Worm (Caenorhabditis elegans) whole organism, L2 larva: ENCODE measurements around the gene srsx-37.
"Not testable (repeated sequence)": the region's sequence is repeated elsewhere in the genome, so short reads cannot be mapped to it uniquely, and the experiment has no call there.

ENCODE experiments used
- C34F6.9 ChIP-seq: fragments of 150-350 bp; optimal IDR thresholded peaks from 2 replicates; lab custom pipeline; 2014; ENCODE audit warnings: missing biosample characterization, missing genetic modification characterization
- F13H6.1 ChIP-seq: sonication (generic microtip); optimal IDR thresholded peaks from 2 replicates; lab custom pipeline; 2016; ENCODE audit warnings: missing genetic modification characterization, missing compliant biosample characterization
- ZK546.5 ChIP-seq: sonication (generic microtip); optimal IDR thresholded peaks from 2 replicates; lab custom pipeline; 2017; ENCODE audit warnings: missing biosample characterization, missing genetic modification characterization
- alr-1 ChIP-seq: fragments of 150-350 bp; optimal IDR thresholded peaks from 2 replicates; lab custom pipeline; 2014; ENCODE audit warnings: missing biosample characterization, missing genetic modification characterization
- ama-1 ChIP-seq: fragments of 150-350 bp; optimal IDR thresholded peaks from 2 replicates; lab custom pipeline; 2018; ENCODE audit warnings: inconsistent platforms
- blmp-1 ChIP-seq: sonication (generic microtip); optimal IDR thresholded peaks from 2 replicates; lab custom pipeline; 2017; ENCODE audit warnings: missing genetic modification characterization, mild to moderate bottlenecking, missing compliant biosample characterization, antibody characterized with exemption, moderate library complexity; ENCODE audit not compliant: insufficient read depth
- ceh-82 ChIP-seq: fragments of 150-350 bp; optimal IDR thresholded peaks from 2 replicates; lab custom pipeline; 2014; ENCODE audit warnings: missing biosample characterization, missing genetic modification characterization
- crh-2 ChIP-seq: sonication (generic microtip); optimal IDR thresholded peaks from 2 replicates; lab custom pipeline; 2017; ENCODE audit warnings: missing biosample characterization, missing genetic modification characterization
- dmd-4 ChIP-seq: sonication (generic microtip); optimal IDR thresholded peaks from 2 replicates; lab custom pipeline; 2017; ENCODE audit warnings: missing biosample characterization, missing genetic modification characterization
- egl-27 ChIP-seq: sonication (generic microtip); optimal IDR thresholded peaks from 3 replicates; lab custom pipeline; 2017; ENCODE audit warnings: missing biosample characterization, missing genetic modification reagents, missing genetic modification characterization
- elt-3 ChIP-seq: sonication (generic microtip); optimal IDR thresholded peaks from 2 replicates; lab custom pipeline; 2017; ENCODE audit warnings: missing biosample characterization, missing genetic modification characterization
- fos-1 ChIP-seq: fragments of 150-350 bp; optimal IDR thresholded peaks from 2 replicates; lab custom pipeline; 2014; ENCODE audit warnings: missing biosample characterization, missing genetic modification characterization
- gmeb-1 ChIP-seq: fragments of 150-350 bp; optimal IDR thresholded peaks from 2 replicates; lab custom pipeline; 2014; ENCODE audit warnings: missing biosample characterization, missing genetic modification characterization
- lin-11 ChIP-seq: fragments of 150-350 bp; sonication (generic microtip); optimal IDR thresholded peaks from 2 replicates; lab custom pipeline; 2014; ENCODE audit warnings: missing biosample characterization, missing genetic modification characterization, inconsistent platforms, mixed read lengths
- lin-13 ChIP-seq: fragments of 150-350 bp; optimal IDR thresholded peaks from 2 replicates; lab custom pipeline; 2014; ENCODE audit warnings: missing biosample characterization, missing genetic modification reagents, missing genetic modification characterization
- lin-39 ChIP-seq: fragments of 150-350 bp; optimal IDR thresholded peaks from 2 replicates; lab custom pipeline; 2014; ENCODE audit warnings: missing biosample characterization, missing genetic modification reagents, missing genetic modification characterization
- lsy-2 ChIP-seq, 2 experiments: fragments of 150-350 bp in 1 of 2; sonication (generic microtip) in 1 of 2; optimal IDR thresholded peaks; 2 replicates each; lab custom pipeline; 2014 to 2017; ENCODE audit warnings: missing biosample characterization in 2 of 2, missing genetic modification characterization in 2 of 2
- mab-5 ChIP-seq: fragments of 150-350 bp; optimal IDR thresholded peaks from 2 replicates; lab custom pipeline; 2014; ENCODE audit warnings: missing biosample characterization, missing genetic modification characterization
- mbf-1 ChIP-seq: sonication (generic microtip); optimal IDR thresholded peaks from 2 replicates; lab custom pipeline; 2017; ENCODE audit warnings: missing biosample characterization, missing genetic modification characterization
- mdl-1 ChIP-seq, 2 experiments: fragments of 150-350 bp in 1 of 2; sonication (generic microtip) in 1 of 2; optimal IDR thresholded peaks; 2 replicates each; lab custom pipeline; 2017; ENCODE audit warnings: missing biosample characterization in 2 of 2, missing genetic modification characterization in 2 of 2
- nhr-10 ChIP-seq: sonication (generic microtip); optimal IDR thresholded peaks from 2 replicates; lab custom pipeline; 2017; ENCODE audit warnings: missing biosample characterization, missing genetic modification characterization
- nhr-12 ChIP-seq: fragments of 150-350 bp; optimal IDR thresholded peaks from 2 replicates; lab custom pipeline; 2014; ENCODE audit warnings: missing biosample characterization, missing genetic modification characterization
- nhr-23 ChIP-seq: fragments of 150-350 bp; optimal IDR thresholded peaks from 2 replicates; lab custom pipeline; 2014; ENCODE audit warnings: missing biosample characterization, missing genetic modification reagents, missing genetic modification characterization
- nhr-25 ChIP-seq: fragments of 150-350 bp; sonication (generic microtip); optimal IDR thresholded peaks from 3 replicates; lab custom pipeline; 2014; ENCODE audit warnings: missing biosample characterization, missing genetic modification characterization
- nhr-6 ChIP-seq: fragments of 150-350 bp; optimal IDR thresholded peaks from 2 replicates; lab custom pipeline; 2014; ENCODE audit warnings: missing biosample characterization, missing genetic modification characterization
- peb-1 ChIP-seq: fragments of 150-350 bp; optimal IDR thresholded peaks from 2 replicates; lab custom pipeline; 2014; ENCODE audit warnings: missing biosample characterization, missing genetic modification characterization
- sem-4 ChIP-seq: fragments of 150-350 bp; optimal IDR thresholded peaks from 2 replicates; lab custom pipeline; 2014; ENCODE audit warnings: missing biosample characterization, missing genetic modification reagents, missing genetic modification characterization
- skn-1 ChIP-seq: sonication (generic microtip); optimal IDR thresholded peaks from 2 replicates; lab custom pipeline; 2017; ENCODE audit warnings: missing biosample characterization, missing genetic modification characterization
- sma-3 ChIP-seq: sonication (generic microtip); optimal IDR thresholded peaks from 2 replicates; lab custom pipeline; 2016; ENCODE audit warnings: missing genetic modification reagents, missing genetic modification characterization, missing compliant biosample characterization
- sma-9 ChIP-seq, 2 experiments: fragments of 150-350 bp in 1 of 2; sonication (generic microtip) in 1 of 2; optimal IDR thresholded peaks; 2 replicates each; lab custom pipeline; 2014 to 2016; ENCODE audit warnings: missing genetic modification characterization in 2 of 2, mild to moderate bottlenecking in 1 of 2, missing biosample characterization in 1 of 2, missing compliant biosample characterization in 1 of 2, missing genetic modification reagents in 1 of 2, moderate library complexity in 1 of 2
- snpc-4 ChIP-seq: fragments of 150-350 bp; optimal IDR thresholded peaks from 2 replicates; lab custom pipeline; 2014; ENCODE audit warnings: missing biosample characterization, missing genetic modification characterization
- unc-39 ChIP-seq: fragments of 150-350 bp; optimal IDR thresholded peaks from 2 replicates; lab custom pipeline; 2014; ENCODE audit warnings: missing biosample characterization, missing genetic modification characterization
- unc-55 ChIP-seq: fragments of 150-350 bp; sonication (generic microtip); optimal IDR thresholded peaks from 3 replicates; lab custom pipeline; 2014; ENCODE audit warnings: missing biosample characterization, missing genetic modification reagents, missing genetic modification characterization
- ztf-1 ChIP-seq: fragments of 200-800 bp; sonication (Bioruptor generic); conservative IDR thresholded peaks from 2 replicates; pipeline ENCODE4 v1.3.6; 2022; ENCODE audit warnings: missing genetic modification characterization, missing compliant biosample characterization
- ztf-11 ChIP-seq: sonication (generic microtip); optimal IDR thresholded peaks from 2 replicates; lab custom pipeline; 2017; ENCODE audit warnings: missing biosample characterization, missing genetic modification characterization
- ztf-4 ChIP-seq: fragments of 150-350 bp; optimal IDR thresholded peaks from 2 replicates; lab custom pipeline; 2014; ENCODE audit warnings: missing biosample characterization, missing genetic modification characterization

Gene srsx-37

ce11 chrV:15265814-15266213 is 6.9 kb upstream of the srsx-37 start, which contains the start of gene M01B2.13:
M01B2.13 (minus strand) TSS chrV:15265914.
- TF ChIP-seq nhr-10 (tag; lab: Kevin White, UChicago) (no peak), ceh-82 (tag; lab: Kevin White, UChicago) (no peak), gmeb-1 (tag; lab: Kevin White, UChicago) (no peak), nhr-6 (tag; lab: Kevin White, UChicago) (no peak), ztf-11 (no peak), F13H6.1 (tag; lab: Kevin White, UChicago) (no peak)

- TF ChIP-seq sma-9 (GFP tag; optimal IDR thresholded peaks at IDR 0.05; lab: Kevin White, UChicago): no peak
- TF ChIP-seq sma-9 (tag; optimal IDR thresholded peaks at IDR 0.05; lab: Kevin White, UChicago): no peak
- no peak for TF ChIP-seq dmd-4 (tag; lab: Kevin White, UChicago)
- no peak for TF ChIP-seq unc-39
- TF ChIP-seq peb-1 (tag; lab: Kevin White, UChicago): no peak
- TF ChIP-seq mab-5 (tag; lab: Kevin White, UChicago): no peak
- no peak for TF ChIP-seq elt-3
- TF ChIP-seq C34F6.9 (tag; lab: Kevin White, UChicago): no peak
- TF ChIP-seq nhr-25 (tag; lab: Kevin White, UChicago): no peak
- no peak for TF ChIP-seq ztf-4 (tag; lab: Kevin White, UChicago)
- TF ChIP-seq sma-3: no peak
- TF ChIP-seq unc-55 (GFP tag; lab: Kevin White, UChicago): no peak
- no peak for TF ChIP-seq crh-2 (tag; lab: Kevin White, UChicago)
- TF ChIP-seq skn-1: no peak
- no peak for TF ChIP-seq lin-39
- TF ChIP-seq lin-11 (tag; lab: Kevin White, UChicago): no peak
- TF ChIP-seq nhr-6 (tag; lab: Kevin White, UChicago): no peak
Measured at ce11 chrV:15264131-15264530, 5.2 kb upstream of the srsx-37 start, which contains the start of gene M01B2.12. M01B2.12 (minus strand) TSS chrV:15264231.

- not testable (repeated sequence) for TF ChIP-seq lsy-2 (tag; optimal IDR thresholded peaks at IDR 0.05; lab: Kevin White, UChicago); ZK546.5 (tag; lab: Kevin White, UChicago); dmd-4 (tag; lab: Kevin White, UChicago)
- TF ChIP-seq, all 48 proteins: peak for 0; not testable (repeated sequence) for 48
Measured at ce11 chrV:15262336-15262735, 3.4 kb upstream of the srsx-37 start, which contains the start of gene M01B2.10. M01B2.10 (minus strand) TSS chrV:15262436.

ce11 chrV:15259904-15260303 is 955 bp upstream of the srsx-37 start, which contains the start of gene M01B2.8:
M01B2.8 (plus strand) TSS chrV:15260204.
- no peak for TF ChIP-seq mab-5 (tag; lab: Kevin White, UChicago)
- no peak for TF ChIP-seq nhr-23 (tag; lab: Kevin White, UChicago)
- no peak for TF ChIP-seq blmp-1 (tag; lab: Kevin White, UChicago)
- no peak for TF ChIP-seq elt-3
- TF ChIP-seq nhr-25 (tag; lab: Kevin White, UChicago): no peak
- TF ChIP-seq, all 48 proteins: peak for 0

ce11 chrV:15256669-15257068 is 2.3 kb downstream of the srsx-37 start, which contains the start of gene srsx-39:
srsx-39 (minus strand) TSS chrV:15256769.
- TF ChIP-seq ztf-1 (GFP tag; lab: Robert Waterston, UW); mbf-1 (tag; lab: Kevin White, UChicago); blmp-1 (tag; lab: Kevin White, UChicago): not testable (repeated sequence)

ce11 chrV:15253529-15253928 is 5.4 kb downstream of the srsx-37 start, which contains the start of gene srbc-75:
srbc-75 (plus strand) TSS chrV:15253829.
- no peak for TF ChIP-seq mdl-1 (tag; optimal IDR thresholded peaks at IDR 0.05; lab: Kevin White, UChicago)
- TF ChIP-seq lin-13 (GFP tag; lab: Kevin White, UChicago): no peak
- TF ChIP-seq snpc-4 (tag; lab: Kevin White, UChicago): no peak
- no peak for TF ChIP-seq ZK546.5 (tag; lab: Kevin White, UChicago)
- TF ChIP-seq alr-1 (tag; lab: Kevin White, UChicago): no peak
- no peak for TF ChIP-seq egl-27 (tag; lab: Kevin White, UChicago)
- TF ChIP-seq fos-1 (tag; lab: Kevin White, UChicago): no peak
- no peak for TF ChIP-seq nhr-12 (tag; lab: Kevin White, UChicago)
- TF ChIP-seq sma-3: no peak
- TF ChIP-seq mab-5 (tag; lab: Kevin White, UChicago): no peak
- no peak for TF ChIP-seq sem-4 (tag; lab: Kevin White, UChicago)
- no peak for TF ChIP-seq crh-2 (tag; lab: Kevin White, UChicago)
- TF ChIP-seq ama-1 (lab: Kevin White, UChicago): no peak
- TF ChIP-seq C34F6.9 (tag; lab: Kevin White, UChicago): no peak
